Worm (Caenorhabditis elegans): ENCODE measurements around the gene AH6.17.

The AH6.17 gene

DNA sequence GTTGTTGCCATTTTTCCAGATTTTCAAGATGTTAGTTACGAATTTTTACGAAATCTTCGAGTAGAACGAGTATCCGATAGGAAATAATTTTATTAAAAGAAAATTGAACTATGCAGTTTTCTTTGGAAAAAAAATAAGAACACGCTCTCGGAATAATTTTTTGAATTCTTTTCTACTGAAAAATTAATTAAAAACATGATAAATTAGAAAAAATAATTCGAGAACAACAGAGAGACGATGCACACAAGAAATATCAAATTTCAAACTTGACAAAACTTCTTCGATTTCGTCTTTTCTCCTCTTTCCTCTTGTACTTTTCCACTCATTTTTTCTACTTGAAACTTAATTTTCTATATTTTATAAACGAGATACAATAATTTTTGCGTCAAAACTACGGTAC lies 37.0 kb downstream of the AH6.17 start, which contains the start of gene F35H8.4:
Gene F35H8.4 (minus strand): TSS at position 101 of the 400 bp plus-strand sequence.
- TF ChIP-seq ets-7 (tag; optimal IDR thresholded peaks at IDR 0.05) = no peak
- no peak for TF ChIP-seq scrt-1 (GFP tag; IDR thresholded peaks at IDR 0.05)
- TF ChIP-seq tbx-37 (GFP tag; conservative IDR thresholded peaks at IDR 0.05) = no peak
- no peak for TF ChIP-seq tra-4 (tag; optimal IDR thresholded peaks at IDR 0.05)
- no peak for TF ChIP-seq flt-1 (GFP tag; IDR thresholded peaks at IDR 0.05)

DNA sequence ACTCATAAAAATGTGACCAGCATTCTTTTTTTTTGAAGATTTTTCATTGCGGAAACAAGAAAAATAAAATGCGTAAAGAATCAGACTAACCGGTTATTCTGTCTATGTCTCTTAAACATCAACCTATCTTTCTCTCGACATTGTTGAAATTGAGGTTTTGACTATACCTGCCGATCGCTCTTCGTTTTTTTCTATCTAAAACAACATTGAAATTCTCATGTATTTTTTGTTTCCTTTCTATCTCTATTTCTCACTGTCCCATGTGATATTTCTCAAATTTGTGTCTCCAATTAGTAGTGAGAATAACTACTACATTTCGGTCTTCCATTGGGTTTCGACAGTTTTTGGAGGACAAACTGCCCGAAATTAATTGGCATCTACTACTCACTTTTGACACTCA lies 37.9 kb downstream of the AH6.17 start:
- TF ChIP-seq hnd-1 (tag; optimal IDR thresholded peaks at IDR 0.05) (no peak), F13C5.2 (tag; optimal IDR thresholded peaks at IDR 0.05) (no peak), hmg-4 (GFP tag; optimal IDR thresholded peaks at IDR 0.05) (no peak), sea-1 (GFP tag; conservative IDR thresholded peaks at IDR 0.05) (no peak), aly-1 (tag; optimal IDR thresholded peaks at IDR 0.05) (no peak), ceh-13 (GFP tag; optimal IDR thresholded peaks at IDR 0.05) (no peak), tbx-11 (GFP tag; IDR thresholded peaks at IDR 0.05) (no peak), pes-1 (GFP tag; IDR thresholded peaks at IDR 0.05) (no peak), flt-1 (GFP tag; IDR thresholded peaks at IDR 0.05) (no peak), tbx-37 (GFP tag; conservative IDR thresholded peaks at IDR 0.05) (no peak), ceh-36 (tag; optimal IDR thresholded peaks at IDR 0.05) (no peak), ets-7 (tag; optimal IDR thresholded peaks at IDR 0.05) (no peak), ama-1 (optimal IDR thresholded peaks at IDR 0.05) (no peak), tra-4 (tag; optimal IDR thresholded peaks at IDR 0.05) (no peak), scrt-1 (GFP tag; IDR thresholded peaks at IDR 0.05) (no peak), B0310.2 (tag; optimal IDR thresholded peaks at IDR 0.05) (no peak), hmbx-1 (tag; optimal IDR thresholded peaks at IDR 0.05) (no peak)

DNA sequence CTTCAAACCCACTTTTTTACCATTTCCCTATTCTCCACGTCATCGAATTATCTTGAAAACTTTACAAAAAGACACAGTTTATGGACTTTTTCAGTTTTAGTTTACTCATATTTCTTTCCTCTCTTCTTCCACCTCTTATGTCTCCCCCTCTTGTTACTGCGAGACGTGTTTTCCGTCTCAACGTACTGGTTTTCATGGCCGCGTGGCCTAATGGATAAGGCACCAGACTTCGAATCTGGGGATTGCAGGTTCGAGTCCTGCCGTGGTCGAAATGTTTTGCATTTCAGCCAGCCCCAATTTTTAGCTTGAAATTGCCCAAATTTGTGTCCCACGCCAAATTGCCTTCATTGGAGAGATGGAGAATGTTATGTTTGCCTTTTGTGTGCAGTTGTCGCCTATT lies 43.1 kb downstream of the AH6.17 start:
- TF ChIP-seq tra-4 (tag; optimal IDR thresholded peaks at IDR 0.05) (peak; percentile 55), pes-1 (GFP tag; IDR thresholded peaks at IDR 0.05) (peak; percentile 95), F13C5.2 (tag; optimal IDR thresholded peaks at IDR 0.05) (peak; percentile 95), hmg-4 (GFP tag; optimal IDR thresholded peaks at IDR 0.05) (peak; percentile 86), scrt-1 (GFP tag; IDR thresholded peaks at IDR 0.05) (peak; percentile 93), ama-1 (optimal IDR thresholded peaks at IDR 0.05) (no peak), hnd-1 (tag; optimal IDR thresholded peaks at IDR 0.05) (peak; percentile 79), sea-1 (GFP tag; conservative IDR thresholded peaks at IDR 0.05) (peak; percentile 92), ets-7 (tag; optimal IDR thresholded peaks at IDR 0.05) (peak; percentile 84), hmbx-1 (tag; optimal IDR thresholded peaks at IDR 0.05) (peak; percentile 70), tbx-11 (GFP tag; IDR thresholded peaks at IDR 0.05) (peak; percentile 95), ceh-13 (GFP tag; optimal IDR thresholded peaks at IDR 0.05) (peak; percentile 90), flt-1 (GFP tag; IDR thresholded peaks at IDR 0.05) (peak; percentile 95), B0310.2 (tag; optimal IDR thresholded peaks at IDR 0.05) (peak; percentile 91), ceh-36 (tag; optimal IDR thresholded peaks at IDR 0.05) (peak; percentile 94), aly-1 (tag; optimal IDR thresholded peaks at IDR 0.05) (peak; percentile 95), tbx-37 (GFP tag; conservative IDR thresholded peaks at IDR 0.05) (peak; percentile 92)

All from whole organism, early embryonic.